Worm (Caenorhabditis elegans) whole organism, midembryonic: ENCODE data around the gene K04C2.8.
A peak's percentile ranks its signal among the peaks of the same experiment; 100 is the strongest.

Experiments
- T22C8.4 ChIP-seq: fragments of 200-800 bp; sonication (Bioruptor generic); IDR thresholded peaks from 2 replicates; pipeline ENCODE4 v1.3.6; 2022; ENCODE audit warnings: missing genetic modification characterization, missing compliant biosample characterization
- cog-1 ChIP-seq: sonication (generic microtip); optimal IDR thresholded peaks from 2 replicates; lab custom pipeline; 2016; ENCODE audit warnings: missing genetic modification characterization, missing compliant biosample characterization
- flt-1 ChIP-seq: fragments of 200-800 bp; sonication (Bioruptor generic); IDR thresholded peaks from 2 replicates; pipeline ENCODE4 v1.3.6; 2022; ENCODE audit warnings: missing genetic modification characterization, missing compliant biosample characterization
- klf-2 ChIP-seq: fragments of 200-800 bp; sonication (Bioruptor generic); conservative IDR thresholded peaks from 2 replicates; pipeline ENCODE4 v1.3.6; 2022; ENCODE audit warnings: missing genetic modification reagents, missing genetic modification characterization, missing compliant biosample characterization
- med-1 ChIP-seq: sonication (generic microtip); optimal IDR thresholded peaks from 2 replicates; lab custom pipeline; 2017; ENCODE audit warnings: missing genetic modification characterization, mild to moderate bottlenecking, missing compliant biosample characterization, antibody characterized with exemption, missing genetic modification reagents; ENCODE audit not compliant: insufficient read depth
- ref-1 ChIP-seq: fragments of 200-800 bp; sonication (Bioruptor generic); conservative IDR thresholded peaks from 2 replicates; pipeline ENCODE4 v1.3.6; 2022; ENCODE audit warnings: missing genetic modification reagents, missing genetic modification characterization, missing compliant biosample characterization
- tab-1 ChIP-seq: fragments of 200-800 bp; sonication (Bioruptor generic); IDR thresholded peaks from 2 replicates; pipeline ENCODE4 v1.3.6; 2022; ENCODE audit warnings: missing genetic modification characterization, missing compliant biosample characterization
- ztf-23 ChIP-seq: fragments of 200-800 bp; sonication (Bioruptor generic); IDR thresholded peaks from 2 replicates; pipeline ENCODE4 v1.3.6; 2022; ENCODE audit warnings: missing genetic modification reagents, missing genetic modification characterization, missing compliant biosample characterization
- ztf-29 ChIP-seq: fragments of 200-800 bp; sonication (Bioruptor generic); IDR thresholded peaks from 2 replicates; pipeline ENCODE4 v1.3.6; 2022; ENCODE audit warnings: missing genetic modification reagents, missing genetic modification characterization, missing compliant biosample characterization

The K04C2.8 gene

ce11 chrIII:6869996-6870395 is at the start of gene K04C2.8:
TSS of gene K04C2.8 (plus strand) at chrIII:6870296.
- TF ChIP-seq med-1 (GFP tag; lab: Kevin White, UChicago) = no peak
- TF ChIP-seq ref-1 (GFP tag; lab: Robert Waterston, UW) = no peak
- TF ChIP-seq tab-1 = no peak
- no peak for TF ChIP-seq ztf-29
- TF ChIP-seq cog-1 (tag; lab: Kevin White, UChicago) = no peak
- TF ChIP-seq ztf-23 (GFP tag; lab: Robert Waterston, UW) = no peak
- no peak for TF ChIP-seq flt-1 (GFP tag; lab: Robert Waterston, UW)
- TF ChIP-seq klf-2 (GFP tag; lab: Robert Waterston, UW) = no peak
- no peak for TF ChIP-seq T22C8.4 (GFP tag; lab: Robert Waterston, UW)

DNA sequence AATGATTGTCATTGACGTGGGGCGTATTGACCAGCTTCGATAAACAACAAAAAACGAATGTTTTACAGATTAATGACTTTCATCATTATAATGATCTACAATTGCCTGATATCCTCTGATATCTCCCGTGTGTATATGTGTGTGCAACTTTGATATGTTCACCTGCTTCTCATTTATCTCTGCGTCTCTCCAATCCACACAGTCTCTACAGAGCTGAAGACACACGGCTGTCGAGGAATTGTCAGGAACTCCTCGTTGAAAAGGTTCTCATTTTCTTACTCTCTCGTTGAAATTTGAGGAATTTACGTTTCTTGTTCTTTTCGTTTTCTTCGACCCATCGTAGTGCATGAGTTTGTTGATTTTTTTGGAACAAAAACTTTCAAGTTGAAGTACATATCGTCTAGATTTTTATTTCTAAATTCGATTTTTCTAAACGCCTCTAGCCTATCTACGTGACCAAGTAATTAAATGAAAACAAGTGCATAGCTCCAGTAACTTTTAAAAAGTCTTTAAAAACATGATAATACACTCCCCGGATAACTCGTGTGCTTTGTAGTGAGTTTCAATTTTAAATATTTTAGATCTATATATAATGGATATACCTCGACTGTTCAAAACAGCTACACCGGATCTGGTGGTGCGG is 49.6 kb upstream of the K04C2.8 start, which contains the start of gene ten-1:
Gene ten-1, plus strand, starts transcription at position 593 of the 643 bp plus-strand sequence.
- TF ChIP-seq ztf-29 (no peak), cog-1 (tag; lab: Kevin White, UChicago) (no peak), ref-1 (GFP tag; lab: Robert Waterston, UW) (no peak), ztf-23 (GFP tag; lab: Robert Waterston, UW) (no peak), med-1 (GFP tag; lab: Kevin White, UChicago) (no peak), flt-1 (GFP tag; lab: Robert Waterston, UW) (no peak), tab-1 (no peak), klf-2 (GFP tag; lab: Robert Waterston, UW) (no peak), T22C8.4 (GFP tag; lab: Robert Waterston, UW) (no peak)

ce11 chrIII:6822790-6823189 is 47.3 kb upstream of the K04C2.8 start:
- TF ChIP-seq tab-1 (no peak), T22C8.4 (GFP tag; lab: Robert Waterston, UW) (no peak), klf-2 (GFP tag; lab: Robert Waterston, UW) (no peak), ztf-23 (GFP tag; lab: Robert Waterston, UW) (no peak)

- no peak for TF ChIP-seq med-1 (GFP tag; lab: Kevin White, UChicago)
- TF ChIP-seq flt-1 (GFP tag; lab: Robert Waterston, UW) = 0 out of 2 replicates have a peak, but pooled peaks have one; percentile 47
- no peak for TF ChIP-seq T22C8.4 (GFP tag; lab: Robert Waterston, UW)
Measured at ce11 chrIII:6826137-6826536, 44.0 kb upstream of the K04C2.8 start.

- no peak for TF ChIP-seq T22C8.4 (GFP tag; lab: Robert Waterston, UW)
- TF ChIP-seq flt-1 (GFP tag; lab: Robert Waterston, UW) = no peak
- no peak for TF ChIP-seq tab-1
- TF ChIP-seq ref-1 (GFP tag; lab: Robert Waterston, UW) = no peak
- TF ChIP-seq ztf-29 = no peak
- no peak for TF ChIP-seq klf-2 (GFP tag; lab: Robert Waterston, UW)
- no peak for TF ChIP-seq med-1 (GFP tag; lab: Kevin White, UChicago)
- no peak for TF ChIP-seq cog-1 (tag; lab: Kevin White, UChicago)
- no peak for TF ChIP-seq ztf-23 (GFP tag; lab: Robert Waterston, UW)
Measured at ce11 chrIII:6831312-6831711, 38.8 kb upstream of the K04C2.8 start.

- no peak for TF ChIP-seq T22C8.4 (GFP tag; lab: Robert Waterston, UW)
- TF ChIP-seq tab-1 = no peak
- no peak for TF ChIP-seq ztf-23 (GFP tag; lab: Robert Waterston, UW)
- no peak for TF ChIP-seq med-1 (GFP tag; lab: Kevin White, UChicago)
- no peak for TF ChIP-seq ref-1 (GFP tag; lab: Robert Waterston, UW)
- TF ChIP-seq ztf-29 = no peak
- no peak for TF ChIP-seq klf-2 (GFP tag; lab: Robert Waterston, UW)
- no peak for TF ChIP-seq cog-1 (tag; lab: Kevin White, UChicago)
- TF ChIP-seq flt-1 (GFP tag; lab: Robert Waterston, UW) = no peak
Measured at ce11 chrIII:6837320-6837719, 32.8 kb upstream of the K04C2.8 start.

DNA sequence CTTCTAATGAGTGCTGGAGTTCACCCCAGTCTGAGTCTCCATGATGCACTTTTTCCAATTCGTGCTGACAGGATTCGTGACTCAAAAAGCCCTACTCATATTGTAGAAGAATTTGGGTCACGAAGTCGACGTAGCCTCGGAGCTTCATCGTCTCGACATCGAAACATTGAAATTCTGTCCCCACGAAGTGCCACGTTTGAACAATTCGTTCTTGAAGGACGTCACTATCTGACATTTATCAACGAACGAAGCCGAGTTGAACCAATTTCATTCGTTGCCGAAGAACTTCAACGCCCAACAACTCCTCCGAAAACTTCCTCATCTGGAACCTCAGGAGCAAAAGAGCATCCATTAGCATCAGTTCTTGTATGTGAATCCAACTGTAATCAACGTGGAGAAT is 31.0 kb upstream of the K04C2.8 start:
- no peak for TF ChIP-seq klf-2 (GFP tag; lab: Robert Waterston, UW)
- TF ChIP-seq T22C8.4 (GFP tag; lab: Robert Waterston, UW) = no peak
- TF ChIP-seq tab-1 = no peak
- no peak for TF ChIP-seq med-1 (GFP tag; lab: Kevin White, UChicago)

ce11 chrIII:6848654-6849204 is 21.4 kb upstream of the K04C2.8 start, which contains the start of gene dhhc-5:
TSS of gene dhhc-5 (minus strand) at chrIII:6849059.
- TF ChIP-seq tab-1 = no peak

ce11 chrIII:6850255-6850654 is 19.8 kb upstream of the K04C2.8 start, which contains the start of gene srv-1:
TSS of gene srv-1 (plus strand) at chrIII:6850385.
- no peak for TF ChIP-seq cog-1 (tag; lab: Kevin White, UChicago)
- TF ChIP-seq ztf-29 = no peak
- TF ChIP-seq med-1 (GFP tag; lab: Kevin White, UChicago) = no peak

- no peak for TF ChIP-seq ref-1 (GFP tag; lab: Robert Waterston, UW)
- TF ChIP-seq cog-1 (tag; lab: Kevin White, UChicago) = no peak
- no peak for TF ChIP-seq klf-2 (GFP tag; lab: Robert Waterston, UW)
Measured at ce11 chrIII:6856709-6857108, 13.4 kb upstream of the K04C2.8 start, which contains the start of gene zak-1. TSS of gene zak-1 (minus strand) at chrIII:6856809.
